Worm (Caenorhabditis elegans): ENCODE measurements around the gene C16C10.9.

DNA sequence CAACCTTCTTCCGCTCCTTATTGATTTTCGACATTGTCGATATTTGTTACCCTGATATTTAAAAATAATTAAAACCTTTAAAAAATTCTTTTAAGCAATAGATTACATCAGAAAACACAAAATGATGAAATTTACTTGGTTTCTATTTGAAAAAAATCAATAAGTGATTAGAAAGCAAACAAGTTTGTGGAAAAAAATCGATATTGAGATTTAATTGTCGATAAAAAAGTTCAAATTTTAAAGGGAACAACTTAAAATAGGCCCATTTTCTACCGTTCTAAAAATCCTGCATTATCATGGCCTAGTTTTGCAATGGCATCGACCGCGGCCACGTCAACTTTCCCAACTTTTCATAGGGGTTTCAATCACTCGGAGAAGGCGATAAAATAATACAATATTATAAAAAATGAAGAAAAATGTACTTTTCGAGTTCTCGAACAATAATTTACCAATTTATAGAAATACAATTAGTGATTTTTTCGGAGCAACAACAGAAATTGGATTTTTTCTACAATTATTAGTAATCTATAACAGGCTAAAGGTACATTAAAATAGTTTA lies 29.6 kb upstream of the C16C10.9 start, which contains the start of gene lars-1:
- TF ChIP-seq unc-62 (GFP tag; optimal IDR thresholded peaks at IDR 0.05 in 1 of 2), result no peak
- TF ChIP-seq unc-62 (tag; optimal IDR thresholded peaks at IDR 0.05), result no peak
- TF ChIP-seq mxl-2 (GFP tag; conservative IDR thresholded peaks at IDR 0.05), result no peak
- no peak for TF ChIP-seq skn-1 (tag; optimal IDR thresholded peaks at IDR 0.05)
- no peak for TF ChIP-seq madf-9 (GFP tag; conservative IDR thresholded peaks at IDR 0.05)
- TF ChIP-seq T20F7.1 (GFP tag; optimal IDR thresholded peaks at IDR 0.05), result no peak
- TF ChIP-seq dmd-8 (GFP tag; IDR thresholded peaks at IDR 0.05), result no peak
- TF ChIP-seq snpc-4 (tag; optimal IDR thresholded peaks at IDR 0.05), result no peak
- TF ChIP-seq mxl-3 (GFP tag; optimal IDR thresholded peaks at IDR 0.05), result no peak
- no peak for TF ChIP-seq ama-1 (optimal IDR thresholded peaks at IDR 0.05)
- no peak for TF ChIP-seq F49E8.2 (tag; optimal IDR thresholded peaks at IDR 0.05; ENCODE audit: borderline replicate concordance)

Measured in whole organism, L4 larva.